Fruit fly (Drosophila melanogaster) whole organism, wandering third instar larva: ENCODE results near the gene CG12017.

ENCODE experiments used
- CG9705 ChIP-seq: fragments of 200-800 bp; sonication (Bioruptor generic); optimal IDR thresholded peaks from 2 replicates; lab custom pipeline; 2018; ENCODE audit warnings: missing biosample characterization, mild to moderate bottlenecking, missing genetic modification characterization
- GATAd ChIP-seq: sonication (Bioruptor generic); optimal IDR thresholded peaks from 2 replicates; lab custom pipeline; 2016; ENCODE audit warnings: missing biosample characterization, missing genetic modification characterization
- Hr83 ChIP-seq: fragments of 200-300 bp; sonication (Bioruptor generic); optimal IDR thresholded peaks from 2 replicates; lab custom pipeline; 2016; ENCODE audit warnings: missing biosample characterization, mild to moderate bottlenecking, missing genetic modification characterization, moderate library complexity; ENCODE audit not compliant: poor library complexity, severe bottlenecking
- dmrt93B ChIP-seq: fragments of 200-800 bp; sonication (Bioruptor generic); optimal IDR thresholded peaks from 2 replicates; lab custom pipeline; 2018; ENCODE audit warnings: missing biosample characterization, mild to moderate bottlenecking, missing genetic modification characterization
- dsf ChIP-seq: sonication (Bioruptor generic); optimal IDR thresholded peaks from 2 replicates; lab custom pipeline; 2016; ENCODE audit warnings: missing biosample characterization, missing genetic modification characterization, borderline replicate concordance
- fru ChIP-seq: fragments of 200-800 bp; sonication (Bioruptor generic); optimal IDR thresholded peaks from 3 replicates; lab custom pipeline; 2016; ENCODE audit warnings: missing biosample characterization, mild to moderate bottlenecking, missing genetic modification characterization
- usp ChIP-seq: fragments of >200 bp; optimal IDR thresholded peaks from 2 replicates; lab custom pipeline; 2017; ENCODE audit warnings: missing biosample characterization, missing genetic modification characterization

dm6 chr3L:3338882-3339590 lies 59.0 kb downstream of the CG12017 start:
- no peak for TF ChIP-seq dsf (GFP tag; lab: Kevin White, UChicago)
- TF ChIP-seq fru (GFP tag; lab: Kevin White, UChicago), result no peak
- TF ChIP-seq usp (GFP tag; lab: Kevin White, UChicago), result no peak
- TF ChIP-seq dmrt93B (GFP tag; lab: Kevin White, UChicago), result no peak
- no peak for TF ChIP-seq GATAd (GFP tag; lab: Kevin White, UChicago)
- TF ChIP-seq Hr83, result no peak
- no peak for TF ChIP-seq CG9705 (GFP tag; lab: Kevin White, UChicago)
